Fruit fly (Drosophila melanogaster): ENCODE results near the gene REPTOR-BP.

The REPTOR-BP gene

DNA sequence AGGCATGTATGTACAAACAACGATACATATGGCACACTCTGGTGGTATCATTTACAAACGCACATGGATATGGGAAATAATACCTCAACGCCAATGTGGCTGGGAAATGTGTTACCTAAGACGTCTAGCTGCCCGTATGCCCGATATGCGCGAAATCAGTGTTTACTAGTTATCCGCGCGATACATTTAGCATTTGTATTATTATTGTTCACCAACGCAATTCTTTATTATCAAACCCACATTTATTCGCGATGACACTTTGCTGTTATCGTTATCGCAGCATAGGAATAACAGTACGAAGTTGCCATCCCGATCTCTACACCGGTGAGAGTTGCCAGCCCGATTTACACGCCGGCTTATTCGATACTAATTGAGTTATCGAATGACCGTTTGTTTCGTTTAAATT lies 17.1 kb upstream of the REPTOR-BP start, which contains the start of gene chico:
Gene chico, minus strand, starts transcription at position 294 of the 406 bp plus-strand sequence.
- no peak for TF ChIP-seq CG32006 (GFP tag; optimal IDR thresholded peaks at IDR 0.05)
- TF ChIP-seq cyc (GFP tag; optimal IDR thresholded peaks at IDR 0.05): no peak
- TF ChIP-seq Ets96B (tag; optimal IDR thresholded peaks at IDR 0.05): no peak
- TF ChIP-seq CG3032 (tag; optimal IDR thresholded peaks at IDR 0.05): no peak
- no peak for TF ChIP-seq CG11902 (GFP tag; optimal IDR thresholded peaks at IDR 0.05)
- no peak for TF ChIP-seq ss (GFP tag; optimal IDR thresholded peaks at IDR 0.05)
- TF ChIP-seq CG8319 (GFP tag; optimal IDR thresholded peaks at IDR 0.05): no peak
- no peak for TF ChIP-seq Ets21C (GFP tag; optimal IDR thresholded peaks at IDR 0.05)
- no peak for TF ChIP-seq Sox102F (GFP tag; optimal IDR thresholded peaks at IDR 0.05)
- no peak for TF ChIP-seq Met (GFP tag; optimal IDR thresholded peaks at IDR 0.05)
- TF ChIP-seq CG31627 (GFP tag; optimal IDR thresholded peaks at IDR 0.05): no peak
- TF ChIP-seq Hr4 (GFP tag; optimal IDR thresholded peaks at IDR 0.05): no peak
- no peak for TF ChIP-seq Smox (GFP tag; optimal IDR thresholded peaks at IDR 0.05)
- TF ChIP-seq vri (GFP tag; optimal IDR thresholded peaks at IDR 0.05): no peak
- TF ChIP-seq CG11294 (GFP tag; IDR thresholded peaks at IDR 0.05): no peak
- no peak for TF ChIP-seq CG6276 (GFP tag; optimal IDR thresholded peaks at IDR 0.05)
- TF ChIP-seq CG10669 (GFP tag; optimal IDR thresholded peaks at IDR 0.05): no peak

DNA sequence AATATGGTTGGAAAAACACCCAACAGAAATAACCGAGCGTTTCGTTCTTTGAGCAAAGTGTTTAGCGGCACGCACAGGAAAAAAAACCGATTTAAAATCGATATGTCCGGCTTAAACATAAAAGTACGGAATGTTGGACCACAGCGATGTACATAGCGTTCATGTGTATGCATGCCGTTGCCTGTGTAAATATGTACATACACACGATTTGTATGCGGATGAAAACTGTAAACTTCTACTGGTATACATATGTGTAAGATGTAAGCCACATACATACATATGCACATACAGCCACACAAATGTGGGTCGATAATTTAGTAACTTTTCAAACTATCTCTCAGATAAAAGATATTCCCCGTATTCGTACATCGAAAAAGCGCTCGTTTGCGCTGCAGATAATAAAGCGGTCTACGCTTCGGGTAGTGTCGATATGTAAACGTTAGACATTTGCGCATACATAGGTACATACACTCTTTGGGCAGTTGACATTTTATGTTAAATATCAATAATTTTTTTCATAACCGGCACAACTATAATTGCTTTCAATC lies 14.2 kb upstream of the REPTOR-BP start:
- no peak for TF ChIP-seq CG11294 (GFP tag; IDR thresholded peaks at IDR 0.05)
- no peak for TF ChIP-seq vri (GFP tag; optimal IDR thresholded peaks at IDR 0.05)
- TF ChIP-seq CG16779 (tag; optimal IDR thresholded peaks at IDR 0.05): no peak
- TF ChIP-seq fkh (GFP tag; optimal IDR thresholded peaks at IDR 0.05): peak; percentile 94
- TF ChIP-seq Sox102F (GFP tag; optimal IDR thresholded peaks at IDR 0.05): no peak
- TF ChIP-seq CG8632 (GFP tag; optimal IDR thresholded peaks at IDR 0.05): no peak

DNA sequence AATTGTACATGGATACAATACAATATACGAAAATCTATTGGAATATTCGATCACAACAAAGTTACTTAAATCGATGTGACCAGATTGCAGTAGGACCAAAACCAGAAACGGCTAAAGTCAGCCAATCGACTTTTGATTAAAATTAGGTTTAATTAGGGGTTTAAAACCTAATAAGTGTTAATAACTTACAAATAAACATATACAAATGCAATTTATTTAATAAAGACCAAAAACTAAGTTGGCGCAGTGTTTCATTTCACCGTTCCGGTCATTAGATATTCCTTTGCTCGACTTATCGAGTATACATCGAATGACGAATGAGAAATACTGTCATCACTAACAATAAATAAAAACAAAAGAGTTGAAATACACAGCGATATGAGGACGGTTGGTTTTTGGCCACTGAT lies 13.5 kb upstream of the REPTOR-BP start, which contains the start of the genes bsk and CG31717:
Gene bsk, minus strand, starts transcription at position 61 of the 407 bp plus-strand sequence.
Gene CG31717, plus strand, starts transcription at position 297 of the 407 bp plus-strand sequence.
- no peak for TF ChIP-seq CG8119 (GFP tag; IDR thresholded peaks at IDR 0.05)
- no peak for TF ChIP-seq Met (GFP tag; optimal IDR thresholded peaks at IDR 0.05)
- peak; percentile 10 for TF ChIP-seq lz (GFP tag; optimal IDR thresholded peaks at IDR 0.05)
- TF ChIP-seq fkh (GFP tag; optimal IDR thresholded peaks at IDR 0.05): peak; percentile 36
- TF ChIP-seq Eip75B (GFP tag; optimal IDR thresholded peaks at IDR 0.05): no peak
- TF ChIP-seq dac (GFP tag; optimal IDR thresholded peaks at IDR 0.05): no peak
- TF ChIP-seq svp (GFP tag): no peak
- no peak for TF ChIP-seq CG16779 (tag; optimal IDR thresholded peaks at IDR 0.05)
- no peak for TF ChIP-seq CG3032 (tag; optimal IDR thresholded peaks at IDR 0.05)
- no peak for TF ChIP-seq pdm3 (GFP tag; optimal IDR thresholded peaks at IDR 0.05)
- no peak for TF ChIP-seq CG6792 (GFP tag; optimal IDR thresholded peaks at IDR 0.05)
- no peak for TF ChIP-seq CG10631 (GFP tag; optimal IDR thresholded peaks at IDR 0.05)
- no peak for TF ChIP-seq net (GFP tag; optimal IDR thresholded peaks at IDR 0.05)
- TF ChIP-seq CG7368 (GFP tag; optimal IDR thresholded peaks at IDR 0.05): no peak
- TF ChIP-seq fd85E (GFP tag; optimal IDR thresholded peaks at IDR 0.05): no peak
- TF ChIP-seq CG10669 (GFP tag; optimal IDR thresholded peaks at IDR 0.05): no peak
- no peak for TF ChIP-seq CG8632 (GFP tag; optimal IDR thresholded peaks at IDR 0.05)
- peak; percentile 97 for TF ChIP-seq dsx (GFP tag; optimal IDR thresholded peaks at IDR 0.05; ENCODE audit: poor library complexity, severe bottlenecking)
- TF ChIP-seq acj6 (GFP tag; optimal IDR thresholded peaks at IDR 0.05): no peak
- no peak for TF ChIP-seq CG6854 (GFP tag; optimal IDR thresholded peaks at IDR 0.05)
- peak; percentile 79 for TF ChIP-seq Eip78C (GFP tag)
- no peak for TF ChIP-seq salr (GFP tag; optimal IDR thresholded peaks at IDR 0.05)
- peak; percentile 6 for TF ChIP-seq esn (GFP tag; optimal IDR thresholded peaks at IDR 0.05)
- TF ChIP-seq spab (GFP tag; optimal IDR thresholded peaks at IDR 0.05): no peak
